ENCODE assay signal across 5 worm cellular contexts in genomic region chrV:13380178-13380577, ce11.
TF ChIP-seq lines count a peak whose summit lies in the region.

Gene ifbp-1 (minus strand): TSS chrV:13380262.

TF ChIP-seq in whole organism, L1 larva, 84 proteins besides CTCF, POLR2A, EP300 and RAD21 (continues in another document):
- TF ChIP-seq unc-98 (GFP tag; IDR thresholded peaks at IDR 0.05; lab: Robert Waterston, UW) (no peak), nhr-19 (GFP tag; conservative IDR thresholded peaks at IDR 0.05; lab: Robert Waterston, UW) (peak; percentile 69), ceh-82 (tag; optimal IDR thresholded peaks at IDR 0.05; lab: Kevin White, UChicago) (peak in 1 of 3 experiments; percentile 19), grh-1 (GFP tag; IDR thresholded peaks at IDR 0.05; lab: Robert Waterston, UW) (peak; percentile 100), tlp-1 (tag; optimal IDR thresholded peaks at IDR 0.05; lab: Kevin White, UChicago) (no peak), nhr-20 (tag; optimal IDR thresholded peaks at IDR 0.05; lab: Kevin White, UChicago) (peak; percentile 89), unc-130 (tag; optimal IDR thresholded peaks at IDR 0.05; lab: Kevin White, UChicago) (peak; percentile 87), egl-27 (tag; optimal IDR thresholded peaks at IDR 0.05; lab: Kevin White, UChicago) (peak in 1 of 2 experiments; percentile 41), pax-3 (tag; optimal IDR thresholded peaks at IDR 0.05; lab: Kevin White, UChicago) (peak; percentile 10), ceh-63 (GFP tag; optimal IDR thresholded peaks at IDR 0.05; lab: Kevin White, UChicago) (no peak), unc-62 (GFP tag; optimal IDR thresholded peaks at IDR 0.05; lab: Kevin White, UChicago) (no peak), zip-4 (GFP tag; optimal IDR thresholded peaks at IDR 0.05; lab: Kevin White, UChicago) (peak; percentile 31), lin-14 (GFP tag; optimal IDR thresholded peaks at IDR 0.05; lab: Kevin White, UChicago) (peak; percentile 96), nhr-84 (tag; optimal IDR thresholded peaks at IDR 0.05; lab: Kevin White, UChicago) (no peak), jun-1 (tag; optimal IDR thresholded peaks at IDR 0.05; lab: Kevin White, UChicago) (no peak), ztf-4 (tag; optimal IDR thresholded peaks at IDR 0.05; lab: Kevin White, UChicago) (no peak), blmp-1 (tag; optimal IDR thresholded peaks at IDR 0.05; lab: Kevin White, UChicago) (peak; percentile 86), lin-39 (tag; optimal IDR thresholded peaks at IDR 0.05; lab: Kevin White, UChicago) (no peak), nhr-71 (tag; optimal IDR thresholded peaks at IDR 0.05; lab: Kevin White, UChicago) (peak; percentile 85)

TF ChIP-seq in whole organism, L2 larva, 48 proteins besides CTCF, POLR2A, EP300 and RAD21 (continues in another document):
- TF ChIP-seq sem-4 (tag; optimal IDR thresholded peaks at IDR 0.05; lab: Kevin White, UChicago), result peak; percentile 31
- TF ChIP-seq Y55F3AM.14 (GFP tag; optimal IDR thresholded peaks at IDR 0.05; lab: Kevin White, UChicago), result peak; percentile 0
- peak; percentile 77 for TF ChIP-seq blmp-1 (tag; optimal IDR thresholded peaks at IDR 0.05; lab: Kevin White, UChicago; ENCODE audit: insufficient read depth)
- TF ChIP-seq ama-1 (optimal IDR thresholded peaks at IDR 0.05; lab: Kevin White, UChicago), result no peak
- no peak for TF ChIP-seq peb-1 (tag; optimal IDR thresholded peaks at IDR 0.05; lab: Kevin White, UChicago)
- peak; percentile 52 for TF ChIP-seq ztf-4 (tag; optimal IDR thresholded peaks at IDR 0.05; lab: Kevin White, UChicago)
- TF ChIP-seq mdl-1 (tag; optimal IDR thresholded peaks at IDR 0.05; lab: Kevin White, UChicago), result peak; percentile 36 to 59
- peak; percentile 98 for TF ChIP-seq nhr-25 (tag; optimal IDR thresholded peaks at IDR 0.05; lab: Kevin White, UChicago)
- TF ChIP-seq ceh-16 (tag; optimal IDR thresholded peaks at IDR 0.05; lab: Kevin White, UChicago), result peak; percentile 68
- TF ChIP-seq unc-62 (GFP tag; optimal IDR thresholded peaks at IDR 0.05; lab: Kevin White, UChicago), result no peak
- peak; percentile 90 for TF ChIP-seq sma-9 (GFP tag; optimal IDR thresholded peaks at IDR 0.05; lab: Kevin White, UChicago)
- no peak for TF ChIP-seq sma-9 (tag; optimal IDR thresholded peaks at IDR 0.05; lab: Kevin White, UChicago)
- peak in 1 of 2 experiments; percentile 28 for TF ChIP-seq lsy-2 (tag; optimal IDR thresholded peaks at IDR 0.05; lab: Kevin White, UChicago)
- peak; percentile 36 for TF ChIP-seq F13H6.1 (tag; optimal IDR thresholded peaks at IDR 0.05; lab: Kevin White, UChicago)
- peak; percentile 73 for TF ChIP-seq crh-2 (tag; optimal IDR thresholded peaks at IDR 0.05; lab: Kevin White, UChicago)
- TF ChIP-seq nhr-21 (tag; optimal IDR thresholded peaks at IDR 0.05; lab: Kevin White, UChicago), result peak; percentile 71
- peak; percentile 25 for TF ChIP-seq lin-13 (GFP tag; optimal IDR thresholded peaks at IDR 0.05; lab: Kevin White, UChicago)
- no peak for TF ChIP-seq elt-3 (tag; optimal IDR thresholded peaks at IDR 0.05; lab: Kevin White, UChicago)
- peak; percentile 65 for TF ChIP-seq nhr-129 (tag; optimal IDR thresholded peaks at IDR 0.05; lab: Kevin White, UChicago)

TF ChIP-seq in whole organism, L3 larva, 47 proteins besides CTCF, POLR2A, EP300 and RAD21 (continues in another document):
- TF ChIP-seq lsy-12 (tag; optimal IDR thresholded peaks at IDR 0.05; lab: Kevin White, UChicago) (peak; percentile 27), unc-62 (GFP tag; optimal IDR thresholded peaks at IDR 0.05; lab: Kevin White, UChicago) (no peak), mdl-1 (tag; optimal IDR thresholded peaks at IDR 0.05; lab: Kevin White, UChicago) (peak; percentile 26), mml-1 (tag; optimal IDR thresholded peaks at IDR 0.05; lab: Kevin White, UChicago) (no peak), elt-3 (tag; optimal IDR thresholded peaks at IDR 0.05; lab: Kevin White, UChicago) (peak in 1 of 3 experiments; percentile 67), ceh-9 (tag; optimal IDR thresholded peaks at IDR 0.05; lab: Kevin White, UChicago) (no peak), nhr-25 (tag; optimal IDR thresholded peaks at IDR 0.05; lab: Kevin White, UChicago) (peak; percentile 96), fkh-2 (tag; optimal IDR thresholded peaks at IDR 0.05; lab: Kevin White, UChicago) (no peak), elt-1 (tag; optimal IDR thresholded peaks at IDR 0.05; lab: Kevin White, UChicago) (peak; percentile 54), pha-4 (tag; optimal IDR thresholded peaks at IDR 0.05; lab: Kevin White, UChicago) (no peak), pqm-1 (tag; optimal IDR thresholded peaks at IDR 0.05; lab: Kevin White, UChicago) (no peak), jun-1 (tag; optimal IDR thresholded peaks at IDR 0.05; lab: Kevin White, UChicago) (peak; percentile 0), nhr-237 (tag; optimal IDR thresholded peaks at IDR 0.05; lab: Kevin White, UChicago) (no peak), tbx-2 (tag; optimal IDR thresholded peaks at IDR 0.05; lab: Kevin White, UChicago) (peak; percentile 16), nhr-23 (tag; optimal IDR thresholded peaks at IDR 0.05; lab: Kevin White, UChicago) (peak; percentile 88), nhr-43 (tag; optimal IDR thresholded peaks at IDR 0.05; lab: Kevin White, UChicago; ENCODE audit: poor library complexity, severe bottlenecking) (peak; percentile 65), nhr-28 (tag; optimal IDR thresholded peaks at IDR 0.05; lab: Kevin White, UChicago) (no peak), ceh-16 (tag; optimal IDR thresholded peaks at IDR 0.05; lab: Kevin White, UChicago) (peak; percentile 36), R02D3.7 (tag; optimal IDR thresholded peaks at IDR 0.05; lab: Kevin White, UChicago) (peak; percentile 17), aly-2 (tag; optimal IDR thresholded peaks at IDR 0.05; lab: Kevin White, UChicago) (no peak)

TF ChIP-seq in whole organism, L4 larva, 104 proteins besides CTCF, POLR2A, EP300 and RAD21 (continues in another document):
- TF ChIP-seq madf-9 (GFP tag; conservative IDR thresholded peaks at IDR 0.05; lab: Robert Waterston, UW) (0 out of 2 replicates have a peak, but pooled peaks have one; percentile 10), dpl-1 (GFP tag; optimal IDR thresholded peaks at IDR 0.05; lab: Kevin White, UChicago) (no peak), set-16 (GFP tag; IDR thresholded peaks at IDR 0.05; lab: Robert Waterston, UW) (0 out of 2 replicates have a peak, but pooled peaks have one; percentile 6), nhr-10 (tag; optimal IDR thresholded peaks at IDR 0.05; lab: Kevin White, UChicago) (peak; percentile 14), fkh-10 (GFP tag; optimal IDR thresholded peaks at IDR 0.05; lab: Kevin White, UChicago) (no peak), vab-7 (GFP tag; IDR thresholded peaks at IDR 0.05; lab: Robert Waterston, UW) (no peak), mxl-3 (GFP tag; optimal IDR thresholded peaks at IDR 0.05; lab: Kevin White, UChicago) (peak; percentile 85), hlh-30 (tag; optimal IDR thresholded peaks at IDR 0.05; lab: Kevin White, UChicago; ENCODE audit: insufficient read depth) (peak; percentile 74), dmd-6 (GFP tag; IDR thresholded peaks at IDR 0.05; lab: Robert Waterston, UW) (peak; percentile 24; the same call in 1 of the 2 replicates), nhr-25 (tag; optimal IDR thresholded peaks at IDR 0.05; lab: Kevin White, UChicago; ENCODE audit: borderline replicate concordance, insufficient read depth) (peak; percentile 79), hlh-11 (tag; optimal IDR thresholded peaks at IDR 0.05; lab: Kevin White, UChicago) (peak; percentile 67), mep-1 (tag; optimal IDR thresholded peaks at IDR 0.05; lab: Kevin White, UChicago) (peak; percentile 64), nhr-28 (tag; optimal IDR thresholded peaks at IDR 0.05; lab: Kevin White, UChicago) (peak; percentile 85), cey-2 (tag; optimal IDR thresholded peaks at IDR 0.05; lab: Kevin White, UChicago; ENCODE audit: borderline replicate concordance, insufficient read depth) (peak; percentile 73), mdl-1 (tag; optimal IDR thresholded peaks at IDR 0.05; lab: Kevin White, UChicago) (peak in 1 of 2 experiments; percentile 76), dve-1 (tag; optimal IDR thresholded peaks at IDR 0.05; lab: Kevin White, UChicago; ENCODE audit: insufficient read depth) (peak; percentile 43), lsy-2 (tag; optimal IDR thresholded peaks at IDR 0.05; lab: Kevin White, UChicago) (peak; percentile 22 to 34), lin-15B (tag; optimal IDR thresholded peaks at IDR 0.05; lab: Kevin White, UChicago) (no peak)

TF ChIP-seq in whole organism, young adult, 124 proteins besides CTCF, POLR2A, EP300 and RAD21:
- TF ChIP-seq ztf-28 (GFP tag; IDR thresholded peaks at IDR 0.05; lab: Robert Waterston, UW) (no peak), ztf-26 (tag; optimal IDR thresholded peaks at IDR 0.05; lab: Kevin White, UChicago) (peak; percentile 73), somi-1 (GFP tag; optimal IDR thresholded peaks at IDR 0.05; lab: Kevin White, UChicago) (peak; percentile 42), lin-40 (tag; optimal IDR thresholded peaks at IDR 0.05; lab: Kevin White, UChicago) (peak; percentile 73), nhr-80 (tag; optimal IDR thresholded peaks at IDR 0.05; lab: Kevin White, UChicago) (no peak), K11D2.4 (GFP tag; IDR thresholded peaks at IDR 0.05; lab: Robert Waterston, UW) (0 out of 2 replicates have a peak, but pooled peaks have one; percentile 66), egl-44 (GFP tag; IDR thresholded peaks at IDR 0.05; lab: Robert Waterston, UW) (0 out of 2 replicates have a peak, but pooled peaks have one; percentile 15), cebp-1 (GFP tag; IDR thresholded peaks at IDR 0.05; lab: Robert Waterston, UW) (peak; percentile 50; the same call in 1 of the 2 replicates), cebp-1 (tag; optimal IDR thresholded peaks at IDR 0.05; lab: Kevin White, UChicago) (peak; percentile 79), ztf-18 (tag; optimal IDR thresholded peaks at IDR 0.05; lab: Kevin White, UChicago) (no peak), ceh-27 (GFP tag; optimal IDR thresholded peaks at IDR 0.05; lab: Kevin White, UChicago) (peak; percentile 9), akir-1 (GFP tag; optimal IDR thresholded peaks at IDR 0.05; lab: Kevin White, UChicago) (no peak), lin-26 (GFP tag; IDR thresholded peaks at IDR 0.05; lab: Robert Waterston, UW) (peak; percentile 60; the same call in 1 of the 2 replicates)
TF ChIP-seq in whole organism, young adult: peak in this region for 8.
